Worm (Caenorhabditis elegans) whole organism, L4/young adult: ENCODE measurements around the gene skr-18.

Experiments used
- W03F9.2 ChIP-seq: fragments of 150-350 bp; optimal IDR thresholded peaks from 2 replicates; lab custom pipeline; 2014; ENCODE audit warnings: missing biosample characterization, missing genetic modification characterization
- dao-5 ChIP-seq: sonication (generic microtip); optimal IDR thresholded peaks from 2 replicates; lab custom pipeline; 2016; ENCODE audit warnings: missing genotype, missing genetic modification characterization, moderate library complexity, missing compliant biosample characterization
- him-1 ChIP-seq: sonication (generic microtip); optimal IDR thresholded peaks from 2 replicates; lab custom pipeline; 2016; ENCODE audit warnings: missing genotype, missing genetic modification reagents, missing genetic modification characterization, missing compliant biosample characterization

The skr-18 gene

DNA sequence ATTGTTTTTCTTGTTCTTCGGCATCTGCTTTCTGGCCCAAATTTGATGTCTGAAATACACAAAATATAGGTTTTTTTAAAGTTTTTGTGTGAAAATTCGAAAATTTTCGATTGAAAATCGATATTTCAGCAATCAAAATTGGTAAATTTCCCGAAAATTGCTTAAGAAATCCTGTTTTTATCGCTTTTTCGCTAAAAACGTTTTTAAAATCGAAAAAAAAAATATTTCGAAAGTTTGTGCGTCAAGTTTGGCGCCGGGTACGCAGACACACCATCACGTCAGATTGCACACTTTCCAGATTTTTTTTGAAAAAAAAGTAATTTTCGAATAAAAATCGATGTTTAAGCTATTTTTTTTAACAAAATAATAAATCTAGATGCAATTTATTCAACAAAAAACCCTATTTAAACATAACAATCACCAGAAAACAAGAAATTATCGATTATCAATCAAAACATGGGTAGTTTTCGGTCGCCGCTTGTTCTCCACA, at the start of gene skr-18:
TSS of gene skr-18 (minus strand) at position 51 of the 490 bp plus-strand sequence.
- TF ChIP-seq him-1 (tag; lab: Kevin White, UChicago) (no peak), dao-5 (tag; lab: Kevin White, UChicago) (no peak), W03F9.2 (tag; lab: Kevin White, UChicago) (no peak)

DNA sequence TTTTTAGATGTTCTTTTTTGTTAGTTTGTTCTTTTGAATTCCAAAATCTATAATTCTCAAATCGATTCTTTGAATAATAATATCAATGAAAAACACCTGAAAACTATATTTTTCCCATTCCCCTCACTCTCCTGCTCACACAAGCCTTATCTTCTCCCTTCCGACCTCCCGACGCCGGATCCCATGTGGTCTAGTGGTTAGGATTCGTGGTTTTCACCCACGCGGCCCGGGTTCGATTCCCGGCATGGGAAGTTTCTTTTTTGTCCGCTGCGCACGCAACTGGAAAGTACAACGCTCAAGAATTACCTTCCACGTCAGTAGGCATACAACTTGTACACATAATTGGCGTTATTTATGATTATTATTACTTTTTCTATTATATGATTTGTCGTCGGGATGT, 47.4 kb upstream of the skr-18 start:
- TF ChIP-seq dao-5 (tag; lab: Kevin White, UChicago), result peak; percentile 57
- TF ChIP-seq him-1 (tag; lab: Kevin White, UChicago), result no peak
- TF ChIP-seq W03F9.2 (tag; lab: Kevin White, UChicago), result no peak

ce11 chrIV:842095-842494, 46.9 kb upstream of the skr-18 start, which contains the start of gene Y55F3BR.6:
TSS of gene Y55F3BR.6 (minus strand) at chrIV:842126.
- TF ChIP-seq W03F9.2 (tag; lab: Kevin White, UChicago) (no peak), him-1 (tag; lab: Kevin White, UChicago) (no peak), dao-5 (tag; lab: Kevin White, UChicago) (no peak)

- no peak for TF ChIP-seq dao-5 (tag; lab: Kevin White, UChicago)
- TF ChIP-seq W03F9.2 (tag; lab: Kevin White, UChicago), result no peak
- TF ChIP-seq him-1 (tag; lab: Kevin White, UChicago), result no peak
These were observed 38.3 kb upstream of the skr-18 start for ce11 chrIV:833517-833916.

- TF ChIP-seq dao-5 (tag; lab: Kevin White, UChicago) (no peak), him-1 (tag; lab: Kevin White, UChicago) (no peak), W03F9.2 (tag; lab: Kevin White, UChicago) (no peak)
These were observed 36.7 kb upstream of the skr-18 start, which contains the start of the genes madf-1 and Y55F3BR.10 for ce11 chrIV:831796-832486. TSS of gene madf-1 (minus strand) at chrIV:831896. TSS of gene Y55F3BR.10 (plus strand) at chrIV:832436.

- no peak for TF ChIP-seq W03F9.2 (tag; lab: Kevin White, UChicago)
- TF ChIP-seq him-1 (tag; lab: Kevin White, UChicago), result no peak
- TF ChIP-seq dao-5 (tag; lab: Kevin White, UChicago), result no peak
These were observed 35.2 kb upstream of the skr-18 start for ce11 chrIV:830262-830960.

ce11 chrIV:829691-830090, 34.5 kb upstream of the skr-18 start:
- TF ChIP-seq dao-5 (tag; lab: Kevin White, UChicago) (no peak), W03F9.2 (tag; lab: Kevin White, UChicago) (no peak), him-1 (tag; lab: Kevin White, UChicago) (no peak)

DNA sequence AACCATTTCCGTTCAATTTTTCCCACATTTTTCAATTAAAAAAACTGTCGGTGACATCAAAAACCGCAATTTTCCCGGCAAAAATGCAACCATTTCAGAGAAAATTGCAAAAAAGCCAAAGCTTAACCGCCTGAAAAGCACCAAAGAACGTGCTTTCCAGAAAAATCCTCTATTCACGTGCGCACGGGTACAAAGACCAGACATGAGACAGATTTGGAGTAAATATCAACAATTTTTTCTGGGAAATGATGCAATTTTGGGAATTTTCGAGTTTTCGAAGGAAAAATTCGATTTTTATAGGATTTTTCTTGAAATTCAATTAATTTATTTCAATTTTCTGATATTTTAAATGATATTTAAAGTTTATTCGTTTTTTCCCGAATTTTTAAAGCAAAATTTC, 33.9 kb upstream of the skr-18 start:
- TF ChIP-seq W03F9.2 (tag; lab: Kevin White, UChicago), result no peak
- TF ChIP-seq him-1 (tag; lab: Kevin White, UChicago), result no peak
- TF ChIP-seq dao-5 (tag; lab: Kevin White, UChicago), result no peak

ce11 chrIV:828427-828826, 33.2 kb upstream of the skr-18 start:
- no peak for TF ChIP-seq him-1 (tag; lab: Kevin White, UChicago)
- TF ChIP-seq dao-5 (tag; lab: Kevin White, UChicago), result no peak
- no peak for TF ChIP-seq W03F9.2 (tag; lab: Kevin White, UChicago)

DNA sequence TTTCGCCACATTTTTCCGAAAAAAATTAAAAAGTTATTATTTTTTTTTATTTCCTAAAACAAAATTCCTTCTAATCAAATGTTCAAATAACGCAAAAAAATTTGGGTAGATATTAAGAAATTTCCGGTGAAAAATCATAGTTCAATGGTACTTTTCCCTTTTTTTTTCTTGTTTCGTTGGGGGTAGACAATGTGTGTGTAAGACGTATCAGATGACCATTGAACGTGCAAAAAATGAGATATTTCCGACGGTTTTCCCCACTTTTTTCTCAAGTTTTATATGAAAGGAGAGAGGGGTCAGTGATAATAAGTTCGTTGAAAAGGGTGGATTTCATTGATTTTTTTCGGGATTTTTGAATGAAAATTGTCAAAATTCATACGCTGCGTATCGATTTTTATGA, 30.9 kb upstream of the skr-18 start:
- TF ChIP-seq him-1 (tag; lab: Kevin White, UChicago) (no peak), W03F9.2 (tag; lab: Kevin White, UChicago) (no peak), dao-5 (tag; lab: Kevin White, UChicago) (no peak)

DNA sequence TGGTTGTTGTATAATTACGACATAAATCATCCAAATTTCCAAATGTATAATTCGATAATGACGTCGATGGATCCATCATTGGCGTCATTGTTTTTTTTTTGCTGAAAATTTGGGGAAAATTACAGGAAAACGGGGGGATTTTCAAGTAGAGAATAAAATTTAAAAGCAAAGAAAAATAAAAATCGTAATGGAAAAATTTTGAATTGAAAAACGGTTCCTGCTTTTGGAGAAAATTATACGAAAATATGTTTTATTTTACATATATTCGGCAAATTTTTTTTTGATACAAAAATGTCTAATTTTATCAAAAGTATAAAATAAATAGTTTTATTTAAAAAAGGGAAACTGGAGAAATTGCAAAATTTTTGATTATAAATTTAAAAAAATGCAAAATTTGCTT, 29.6 kb upstream of the skr-18 start, which contains the start of gene zipt-15:
TSS of gene zipt-15 (minus strand) at position 101 of the 400 bp plus-strand sequence.
- TF ChIP-seq dao-5 (tag; lab: Kevin White, UChicago) (no peak), him-1 (tag; lab: Kevin White, UChicago) (no peak), W03F9.2 (tag; lab: Kevin White, UChicago) (no peak)

- TF ChIP-seq W03F9.2 (tag; lab: Kevin White, UChicago) (no peak), dao-5 (tag; lab: Kevin White, UChicago) (no peak), him-1 (tag; lab: Kevin White, UChicago) (no peak)
These were observed 22.6 kb upstream of the skr-18 start for ce11 chrIV:817879-818278.

- TF ChIP-seq dao-5 (tag; lab: Kevin White, UChicago) (no peak), W03F9.2 (tag; lab: Kevin White, UChicago) (no peak), him-1 (tag; lab: Kevin White, UChicago) (no peak)
These were observed 11.8 kb upstream of the skr-18 start, which contains the start of gene Y55F3BL.6 for ce11 chrIV:807027-807516. TSS of gene Y55F3BL.6 (minus strand) at chrIV:807077.
